Worm (Caenorhabditis elegans) whole organism, mixed stage, embryonic: ENCODE results near the gene F31B9.7.

ENCODE experiments used
- M03D4.4 ChIP-seq: sonication (generic microtip); optimal IDR thresholded peaks from 2 replicates; lab custom pipeline; 2017; ENCODE audit warnings: mild to moderate bottlenecking, missing genetic modification characterization, missing compliant biosample characterization
- bed-3 ChIP-seq: fragments of 200-800 bp; sonication (Bioruptor generic); optimal IDR thresholded peaks from 3 replicates; lab custom pipeline; 2018; ENCODE audit warnings: mild to moderate bottlenecking, missing genetic modification characterization, moderate library complexity, missing compliant biosample characterization
- blmp-1 ChIP-seq: fragments of 150-350 bp; optimal IDR thresholded peaks from 2 replicates; lab custom pipeline; 2014; ENCODE audit warnings: missing biosample characterization, missing genetic modification characterization
- ceh-39 ChIP-seq: fragments of 150-350 bp; optimal IDR thresholded peaks from 2 replicates; lab custom pipeline; 2014; ENCODE audit warnings: missing biosample characterization, missing genetic modification characterization
- ceh-43 ChIP-seq: fragments of 200-800 bp; sonication (Bioruptor generic); optimal IDR thresholded peaks from 2 replicates; lab custom pipeline; 2018; ENCODE audit warnings: mild to moderate bottlenecking, missing genetic modification characterization, moderate library complexity, missing compliant biosample characterization
- ceh-83 ChIP-seq: fragments of 200-800 bp; sonication (Bioruptor generic); optimal IDR thresholded peaks from 2 replicates; lab custom pipeline; 2018; ENCODE audit warnings: mild to moderate bottlenecking, missing genetic modification characterization, missing compliant biosample characterization
- ces-1 ChIP-seq: fragments of 150-350 bp; optimal IDR thresholded peaks from 2 replicates; lab custom pipeline; 2014; ENCODE audit warnings: missing biosample characterization, missing genetic modification reagents, missing genetic modification characterization
- cnd-1 ChIP-seq: fragments of 200-800 bp; sonication (Bioruptor generic); optimal IDR thresholded peaks from 2 replicates; lab custom pipeline; 2018; ENCODE audit warnings: mild to moderate bottlenecking, missing genetic modification characterization, missing compliant biosample characterization
- drap-1 ChIP-seq: fragments of 200-800 bp; sonication (Bioruptor generic); optimal IDR thresholded peaks from 3 replicates; lab custom pipeline; 2018; ENCODE audit warnings: mild to moderate bottlenecking, missing genetic modification characterization, missing compliant biosample characterization
- elt-1 ChIP-seq: sonication (generic microtip); optimal IDR thresholded peaks from 2 replicates; lab custom pipeline; 2017; ENCODE audit warnings: missing genetic modification characterization, mild to moderate bottlenecking, missing compliant biosample characterization, antibody characterized with exemption, moderate library complexity, borderline replicate concordance; ENCODE audit not compliant: insufficient read depth
- elt-3 ChIP-seq: fragments of 150-350 bp; optimal IDR thresholded peaks from 2 replicates; lab custom pipeline; 2014; ENCODE audit warnings: missing biosample characterization, missing genetic modification characterization
- flh-1 ChIP-seq: fragments of 200-800 bp; sonication (Bioruptor generic); optimal IDR thresholded peaks from 2 replicates; lab custom pipeline; 2018; ENCODE audit warnings: mild to moderate bottlenecking, missing genetic modification characterization, moderate library complexity, missing compliant biosample characterization
- ham-2 ChIP-seq: fragments of 200-800 bp; sonication (Bioruptor generic); optimal IDR thresholded peaks from 2 replicates; lab custom pipeline; 2018; ENCODE audit warnings: mild to moderate bottlenecking, missing genetic modification characterization, missing compliant biosample characterization
- hlh-1 ChIP-seq: fragments of 150-350 bp; optimal IDR thresholded peaks from 2 replicates; lab custom pipeline; 2014; ENCODE audit warnings: missing biosample characterization, missing genetic modification reagents, missing genetic modification characterization
- lin-13 ChIP-seq: fragments of 150-350 bp; optimal IDR thresholded peaks from 2 replicates; lab custom pipeline; 2014; ENCODE audit warnings: missing biosample characterization, missing genetic modification characterization
- lin-32 ChIP-seq: fragments of 200-800 bp; sonication (Bioruptor generic); optimal IDR thresholded peaks from 2 replicates; lab custom pipeline; 2018; ENCODE audit warnings: mild to moderate bottlenecking, missing genetic modification characterization, missing compliant biosample characterization
- lsy-2 ChIP-seq: fragments of 150-350 bp; optimal IDR thresholded peaks from 2 replicates; lab custom pipeline; 2014; ENCODE audit warnings: missing biosample characterization, missing genetic modification characterization
- mab-5 ChIP-seq: fragments of 150-350 bp; optimal IDR thresholded peaks from 2 replicates; lab custom pipeline; 2014; ENCODE audit warnings: missing biosample characterization, missing genetic modification characterization
- mep-1 ChIP-seq: fragments of 150-350 bp; optimal IDR thresholded peaks from 2 replicates; lab custom pipeline; 2017; ENCODE audit warnings: missing biosample characterization, missing genetic modification reagents, missing genetic modification characterization, inconsistent platforms
- mls-2 ChIP-seq: sonication (generic microtip); optimal IDR thresholded peaks from 2 replicates; lab custom pipeline; 2016; ENCODE audit warnings: mild to moderate bottlenecking, missing genetic modification characterization, moderate library complexity, missing compliant biosample characterization
- nhr-12 ChIP-seq: fragments of 150-350 bp; optimal IDR thresholded peaks from 2 replicates; lab custom pipeline; 2014; ENCODE audit warnings: missing biosample characterization, missing genetic modification characterization
- nhr-2 ChIP-seq: fragments of 150-350 bp; optimal IDR thresholded peaks from 2 replicates; lab custom pipeline; 2014; ENCODE audit warnings: missing biosample characterization, missing genetic modification characterization
- nhr-237 ChIP-seq: fragments of 150-350 bp; optimal IDR thresholded peaks from 2 replicates; lab custom pipeline; 2014; ENCODE audit warnings: missing biosample characterization, missing genetic modification characterization
- nhr-28 ChIP-seq: fragments of 150-350 bp; optimal IDR thresholded peaks from 2 replicates; lab custom pipeline; 2014; ENCODE audit warnings: missing biosample characterization, missing genetic modification characterization
- nhr-76 ChIP-seq: sonication (generic microtip); optimal IDR thresholded peaks from 2 replicates; lab custom pipeline; 2017; ENCODE audit warnings: missing biosample characterization, missing genetic modification characterization
- pha-4 ChIP-seq: fragments of 150-350 bp; optimal IDR thresholded peaks from 2 replicates; lab custom pipeline; 2018; ENCODE audit warnings: missing biosample characterization, missing genetic modification reagents, missing genetic modification characterization
- sem-2 ChIP-seq: fragments of 200-800 bp; sonication (Bioruptor generic); optimal IDR thresholded peaks from 2 replicates; lab custom pipeline; 2018; ENCODE audit warnings: mild to moderate bottlenecking, missing genetic modification characterization, missing compliant biosample characterization
- snpc-4 ChIP-seq: fragments of 150-350 bp; optimal IDR thresholded peaks from 2 replicates; lab custom pipeline; 2014; ENCODE audit warnings: missing biosample characterization, missing genetic modification characterization
- sptf-1 ChIP-seq: sonication (generic microtip); optimal IDR thresholded peaks from 2 replicates; lab custom pipeline; 2017; ENCODE audit warnings: mild to moderate bottlenecking, missing genetic modification characterization, moderate library complexity, missing compliant biosample characterization
- tbx-8 ChIP-seq: fragments of 200-800 bp; sonication (Bioruptor generic); optimal IDR thresholded peaks from 2 replicates; lab custom pipeline; 2018; ENCODE audit warnings: mild to moderate bottlenecking, missing genetic modification characterization, moderate library complexity, missing compliant biosample characterization
- unc-120 ChIP-seq: sonication (generic microtip); optimal IDR thresholded peaks from 2 replicates; lab custom pipeline; 2017; ENCODE audit warnings: missing genetic modification characterization, missing compliant biosample characterization; ENCODE audit not compliant: poor library complexity, severe bottlenecking
- unc-39 ChIP-seq: fragments of 150-350 bp; optimal IDR thresholded peaks from 2 replicates; lab custom pipeline; 2014; ENCODE audit warnings: missing biosample characterization, missing genetic modification characterization
- unc-62 ChIP-seq: fragments of 150-350 bp; optimal IDR thresholded peaks from 2 replicates; lab custom pipeline; 2014; ENCODE audit warnings: missing biosample characterization, missing genetic modification reagents, missing genetic modification characterization
- zip-8 ChIP-seq: fragments of 150-350 bp; optimal IDR thresholded peaks from 2 replicates; lab custom pipeline; 2014; ENCODE audit warnings: missing biosample characterization, missing genetic modification characterization
- ztf-11 ChIP-seq: fragments of 150-350 bp; optimal IDR thresholded peaks from 2 replicates; lab custom pipeline; 2014; ENCODE audit warnings: missing biosample characterization, missing genetic modification characterization

F31B9.7 gene

ce11 chrX:15919372-15919771 lies at the start of gene F31B9.7:
Gene F31B9.7, plus strand, starts transcription at chrX:15919672.
- no peak for TF ChIP-seq unc-39 (tag; lab: Kevin White, UChicago)
- no peak for TF ChIP-seq pha-4
- TF ChIP-seq ztf-11 (tag; lab: Kevin White, UChicago) = no peak
- TF ChIP-seq lin-13 (tag; lab: Kevin White, UChicago) = no peak
- no peak for TF ChIP-seq tbx-8 (GFP tag; lab: Kevin White, UChicago)
- no peak for TF ChIP-seq ceh-43 (GFP tag; lab: Kevin White, UChicago)
- no peak for TF ChIP-seq snpc-4 (tag; lab: Kevin White, UChicago)
- TF ChIP-seq nhr-76 (tag; lab: Kevin White, UChicago) = no peak
- no peak for TF ChIP-seq nhr-12 (tag; lab: Kevin White, UChicago)
- TF ChIP-seq lin-32 = no peak
- TF ChIP-seq ces-1 (GFP tag; lab: Kevin White, UChicago) = no peak
- TF ChIP-seq bed-3 (GFP tag; lab: Kevin White, UChicago) = no peak
- TF ChIP-seq ceh-39 (tag; lab: Kevin White, UChicago) = no peak
- no peak for TF ChIP-seq mep-1 (tag; lab: Kevin White, UChicago)
- TF ChIP-seq mab-5 (tag; lab: Kevin White, UChicago) = no peak
- TF ChIP-seq, all 35 proteins: peak for 0

ce11 chrX:15876936-15877335 lies 42.5 kb upstream of the F31B9.7 start:
- TF ChIP-seq unc-39 (tag; lab: Kevin White, UChicago) = no peak
- no peak for TF ChIP-seq mep-1 (tag; lab: Kevin White, UChicago)
- no peak for TF ChIP-seq unc-62 (GFP tag; lab: Kevin White, UChicago)
- no peak for TF ChIP-seq tbx-8 (GFP tag; lab: Kevin White, UChicago)
- peak; percentile 59 for TF ChIP-seq cnd-1
- TF ChIP-seq ham-2 (GFP tag; lab: Kevin White, UChicago) = peak; percentile 53
- no peak for TF ChIP-seq bed-3 (GFP tag; lab: Kevin White, UChicago)
- TF ChIP-seq M03D4.4 = peak; percentile 42
- TF ChIP-seq mls-2 (tag; lab: Kevin White, UChicago) = peak; percentile 46
- TF ChIP-seq lin-32 = no peak
- TF ChIP-seq sptf-1 (tag; lab: Kevin White, UChicago) = peak; percentile 60
- no peak for TF ChIP-seq lsy-2 (tag; lab: Kevin White, UChicago)
- no peak for TF ChIP-seq elt-3
- TF ChIP-seq ceh-83 (GFP tag; lab: Kevin White, UChicago) = no peak
- TF ChIP-seq ztf-11 (tag; lab: Kevin White, UChicago) = no peak
- no peak for TF ChIP-seq ceh-43 (GFP tag; lab: Kevin White, UChicago)
- no peak for TF ChIP-seq lin-13 (tag; lab: Kevin White, UChicago)
- no peak for TF ChIP-seq nhr-2 (tag; lab: Kevin White, UChicago)
- TF ChIP-seq pha-4 = no peak
- no peak for TF ChIP-seq ces-1 (GFP tag; lab: Kevin White, UChicago)
- TF ChIP-seq snpc-4 (tag; lab: Kevin White, UChicago) = no peak
- TF ChIP-seq nhr-12 (tag; lab: Kevin White, UChicago) = no peak
- no peak for TF ChIP-seq nhr-28 (tag; lab: Kevin White, UChicago)
- no peak for TF ChIP-seq flh-1
- TF ChIP-seq nhr-76 (tag; lab: Kevin White, UChicago) = no peak
- TF ChIP-seq zip-8 (tag; lab: Kevin White, UChicago) = no peak
- no peak for TF ChIP-seq nhr-237 (tag; lab: Kevin White, UChicago)
- TF ChIP-seq sem-2 (GFP tag; lab: Kevin White, UChicago) = no peak
- no peak for TF ChIP-seq ceh-39 (tag; lab: Kevin White, UChicago)
- TF ChIP-seq hlh-1 (tag; lab: Kevin White, UChicago) = no peak
- no peak for TF ChIP-seq blmp-1
- TF ChIP-seq elt-1 (tag; lab: Kevin White, UChicago) = no peak
- no peak for TF ChIP-seq mab-5 (tag; lab: Kevin White, UChicago)
- no peak for TF ChIP-seq unc-120 (tag; lab: Kevin White, UChicago)
- no peak for TF ChIP-seq drap-1 (GFP tag; lab: Kevin White, UChicago)

ce11 chrX:15878785-15879184 lies 40.7 kb upstream of the F31B9.7 start, which contains the start of gene gmeb-2:
Gene gmeb-2, plus strand, starts transcription at chrX:15879085.
- no peak for TF ChIP-seq bed-3 (GFP tag; lab: Kevin White, UChicago)
